Fruit fly (Drosophila melanogaster) S2 (cell line): ENCODE measurements around the gene ear.
A peak's percentile ranks its signal among the peaks of the same experiment; 100 is the strongest.

Source experiments
- CG8478 ChIP-seq: fragments of >200 bp; optimal IDR thresholded peaks from 2 replicates; lab custom pipeline; 2018
- CTCF ChIP-seq, 2 experiments: fragments of >200 bp; optimal IDR thresholded peaks; 2 replicates each; lab custom pipeline; 2018

dm6 chr3R:15287763-15288162, 32.8 kb upstream of the ear start:
- TF ChIP-seq CG8478 (no peak), CTCF (optimal IDR thresholded peaks at IDR 0.05; lab: Kevin White, UChicago) (peak; percentile 51 to 64)
